Fruit fly (Drosophila melanogaster) whole organism, embryonic: ENCODE data around the gene CBP.

ENCODE experiments used
- ATbp ChIP-seq: fragments of 200-800 bp; sonication (Bioruptor generic); optimal IDR thresholded peaks from 2 replicates; lab custom pipeline; 2017; ENCODE audit warnings: missing biosample characterization, mild to moderate bottlenecking, missing genetic modification characterization, missing genetic modification reagents
- Bteb2 ChIP-seq: fragments of 200-800 bp; sonication (Bioruptor generic); optimal IDR thresholded peaks from 2 replicates; lab custom pipeline; 2016; ENCODE audit warnings: missing biosample characterization, missing genetic modification characterization
- CG10209 ChIP-seq: fragments of 200-800 bp; sonication (Bioruptor generic); optimal IDR thresholded peaks from 3 replicates; lab custom pipeline; 2017; ENCODE audit warnings: missing biosample characterization, mild to moderate bottlenecking, missing genetic modification characterization, missing genetic modification reagents
- CG12744 ChIP-seq: fragments of 200-800 bp; sonication (Bioruptor generic); optimal IDR thresholded peaks from 2 replicates; lab custom pipeline; 2016; ENCODE audit warnings: missing biosample characterization, missing genetic modification characterization
- CG13424 ChIP-seq: fragments of 200-800 bp; sonication (Bioruptor generic); optimal IDR thresholded peaks from 2 replicates; lab custom pipeline; 2019; ENCODE audit warnings: missing biosample characterization, mild to moderate bottlenecking, missing genetic modification characterization, moderate library complexity
- CG14667 ChIP-seq: fragments of 200-800 bp; sonication (Bioruptor generic); IDR thresholded peaks from 2 replicates; pipeline ENCODE4 v1.3.6; 2022; ENCODE audit warnings: missing biosample characterization, missing genetic modification characterization
- CG15601 ChIP-seq: fragments of 200-800 bp; sonication (Bioruptor generic); optimal IDR thresholded peaks from 3 replicates; lab custom pipeline; 2019; ENCODE audit warnings: missing biosample characterization, mild to moderate bottlenecking, missing genetic modification characterization, moderate library complexity
- CG17359 ChIP-seq: fragments of 200-800 bp; sonication (Bioruptor generic); optimal IDR thresholded peaks from 3 replicates; lab custom pipeline; 2018; ENCODE audit warnings: missing biosample characterization, mild to moderate bottlenecking, missing genetic modification characterization, moderate library complexity
- CG2712 ChIP-seq: fragments of 200-800 bp; optimal IDR thresholded peaks from 3 replicates; lab custom pipeline; 2019; ENCODE audit warnings: missing biosample characterization, mild to moderate bottlenecking, missing genetic modification characterization, moderate library complexity
- CG32767 ChIP-seq: fragments of 200-800 bp; sonication (Bioruptor generic); IDR thresholded peaks from 2 replicates; pipeline ENCODE4 v1.3.6; 2022; ENCODE audit warnings: missing biosample characterization, missing genetic modification characterization
- CG4424 ChIP-seq: fragments of 200-800 bp; sonication (Bioruptor generic); optimal IDR thresholded peaks from 3 replicates; lab custom pipeline; 2016; ENCODE audit warnings: missing biosample characterization, missing genetic modification characterization
- CG6175 ChIP-seq: fragments of 200-800 bp; sonication (Bioruptor generic); IDR thresholded peaks from 3 replicates; pipeline ENCODE4 v1.3.6; 2022; ENCODE audit warnings: missing biosample characterization, missing genetic modification characterization
- CG7556 ChIP-seq: fragments of 200-800 bp; sonication (Bioruptor generic); optimal IDR thresholded peaks from 2 replicates; lab custom pipeline; 2017; ENCODE audit warnings: missing biosample characterization, mild to moderate bottlenecking, missing genetic modification characterization
- CG7745 ChIP-seq: fragments of 200-800 bp; sonication (Bioruptor generic); optimal IDR thresholded peaks from 2 replicates; lab custom pipeline; 2018; ENCODE audit warnings: missing biosample characterization, mild to moderate bottlenecking, missing genetic modification characterization, moderate library complexity
- CG7839 ChIP-seq: fragments of 200-800 bp; sonication (Bioruptor generic); optimal IDR thresholded peaks from 3 replicates; lab custom pipeline; 2018; ENCODE audit warnings: missing biosample characterization, mild to moderate bottlenecking, missing genetic modification characterization, moderate library complexity
- CG7987 ChIP-seq: fragments of 200-800 bp; sonication (Bioruptor generic); optimal IDR thresholded peaks from 2 replicates; lab custom pipeline; 2018; ENCODE audit warnings: missing biosample characterization, mild to moderate bottlenecking, missing genetic modification characterization, moderate library complexity
- Dp ChIP-seq: fragments of 200-800 bp; sonication (Bioruptor generic); optimal IDR thresholded peaks from 2 replicates; lab custom pipeline; 2018; ENCODE audit warnings: missing biosample characterization, mild to moderate bottlenecking, missing genetic modification characterization, moderate library complexity
- GATAe ChIP-seq: fragments of 200-800 bp; sonication (Bioruptor generic); conservative IDR thresholded peaks from 2 replicates; pipeline ENCODE4 v1.3.6; 2022; ENCODE audit warnings: missing biosample characterization, missing genetic modification characterization
- Hr78 ChIP-seq, 2 experiments: fragments of 200-800 bp in 1 of 2; fragments of >200 bp in 1 of 2; sonication (Bioruptor generic) in 1 of 2; optimal IDR thresholded peaks; 2 replicates each; lab custom pipeline; 2017 to 2019; ENCODE audit warnings: missing biosample characterization in 2 of 2, missing genetic modification characterization in 2 of 2, mild to moderate bottlenecking in 1 of 2, moderate library complexity in 1 of 2
- MBD-R2 ChIP-seq: fragments of 200-800 bp; sonication (Bioruptor generic); IDR thresholded peaks from 2 replicates; pipeline ENCODE4 v1.3.6; 2022; ENCODE audit warnings: missing biosample characterization, missing genetic modification characterization
- Med ChIP-seq: fragments of 200-800 bp; sonication (Bioruptor generic); peaks from one replicate; lab custom pipeline; 2016; ENCODE audit warnings: missing biosample characterization, missing genetic modification characterization, mild to moderate bottlenecking, inconsistent platforms, moderate library complexity
- Nf-YC ChIP-seq: fragments of 200-800 bp; optimal IDR thresholded peaks from 3 replicates; lab custom pipeline; 2019; ENCODE audit warnings: missing biosample characterization, mild to moderate bottlenecking, missing genetic modification characterization, moderate library complexity
- ase ChIP-seq: fragments of 200-800 bp; sonication (Bioruptor generic); IDR thresholded peaks from 3 replicates; pipeline ENCODE4 v1.3.6; 2022; ENCODE audit warnings: missing biosample characterization, missing genetic modification characterization
- ash1 ChIP-seq: fragments of 200-800 bp; sonication (Bioruptor generic); optimal IDR thresholded peaks from 2 replicates; lab custom pipeline; 2018; ENCODE audit warnings: missing biosample characterization, mild to moderate bottlenecking, missing genetic modification characterization
- cg ChIP-seq: fragments of 200-800 bp; sonication (Bioruptor generic); optimal IDR thresholded peaks from 3 replicates; lab custom pipeline; 2019; ENCODE audit warnings: missing biosample characterization, mild to moderate bottlenecking, missing genetic modification characterization, moderate library complexity
- chinmo ChIP-seq: fragments of 200-800 bp; sonication (Bioruptor generic); IDR thresholded peaks from 4 replicates; pipeline ENCODE4 v1.3.6; 2022; ENCODE audit warnings: missing biosample characterization, missing genetic modification characterization; ENCODE audit not compliant: partially characterized antibody
- crol ChIP-seq: fragments of 200-800 bp; sonication (Bioruptor generic); IDR thresholded peaks from 2 replicates; pipeline ENCODE4 v1.3.6; 2022; ENCODE audit warnings: missing biosample characterization, missing genetic modification characterization
- cwo ChIP-seq: fragments of 200-800 bp; sonication (Bioruptor generic); optimal IDR thresholded peaks from 3 replicates; lab custom pipeline; 2017; ENCODE audit warnings: missing biosample characterization, missing genetic modification characterization, mild to moderate bottlenecking, moderate library complexity, missing genetic modification reagents
- esg ChIP-seq: fragments of 200-800 bp; sonication (Bioruptor generic); conservative IDR thresholded peaks from 2 replicates; pipeline ENCODE4 v1.3.6; 2022; ENCODE audit warnings: missing biosample characterization, missing genetic modification characterization
- exex ChIP-seq: fragments of 200-800 bp; sonication (Bioruptor generic); optimal IDR thresholded peaks from 4 replicates; lab custom pipeline; 2018; ENCODE audit warnings: missing biosample characterization, mild to moderate bottlenecking, missing genetic modification characterization, moderate library complexity
- grn ChIP-seq: fragments of 200-800 bp; sonication (Bioruptor generic); optimal IDR thresholded peaks from 3 replicates; lab custom pipeline; 2017; ENCODE audit warnings: missing biosample characterization, missing genetic modification characterization
- gro ChIP-seq: fragments of 200-800 bp; sonication (Bioruptor generic); optimal IDR thresholded peaks from 2 replicates; lab custom pipeline; 2016; ENCODE audit warnings: missing biosample characterization, missing genetic modification characterization
- nom ChIP-seq: fragments of 200-800 bp; sonication (Bioruptor generic); optimal IDR thresholded peaks from 2 replicates; lab custom pipeline; 2017; ENCODE audit warnings: missing biosample characterization, missing genetic modification characterization, mild to moderate bottlenecking, moderate library complexity, missing genetic modification reagents
- pum ChIP-seq: fragments of 200-800 bp; sonication (Bioruptor generic); optimal IDR thresholded peaks from 2 replicates; lab custom pipeline; 2016; ENCODE audit warnings: missing biosample characterization, missing genetic modification characterization
- sd ChIP-seq: fragments of 200-800 bp; sonication (Bioruptor generic); optimal IDR thresholded peaks from 3 replicates; lab custom pipeline; 2018; ENCODE audit warnings: missing biosample characterization, mild to moderate bottlenecking, missing genetic modification characterization, moderate library complexity
- sens ChIP-seq: fragments of 200-800 bp; sonication (Bioruptor generic); peaks from one replicate; lab custom pipeline; 2016; ENCODE audit warnings: missing biosample characterization, missing genetic modification characterization
- sens-2 ChIP-seq: fragments of 200-800 bp; sonication (Bioruptor generic); IDR thresholded peaks from 2 replicates; pipeline ENCODE4 v1.3.6; 2022; ENCODE audit warnings: missing biosample characterization, missing genetic modification characterization
- sug ChIP-seq: fragments of 200-800 bp; optimal IDR thresholded peaks from 2 replicates; lab custom pipeline; 2019; ENCODE audit warnings: missing biosample characterization, mild to moderate bottlenecking, missing genetic modification characterization, moderate library complexity
- tup ChIP-seq: fragments of 200-800 bp; sonication (Bioruptor generic); optimal IDR thresholded peaks from 2 replicates; lab custom pipeline; 2016; ENCODE audit warnings: missing biosample characterization, mild to moderate bottlenecking, missing genetic modification characterization, moderate library complexity

The CBP gene

DNA sequence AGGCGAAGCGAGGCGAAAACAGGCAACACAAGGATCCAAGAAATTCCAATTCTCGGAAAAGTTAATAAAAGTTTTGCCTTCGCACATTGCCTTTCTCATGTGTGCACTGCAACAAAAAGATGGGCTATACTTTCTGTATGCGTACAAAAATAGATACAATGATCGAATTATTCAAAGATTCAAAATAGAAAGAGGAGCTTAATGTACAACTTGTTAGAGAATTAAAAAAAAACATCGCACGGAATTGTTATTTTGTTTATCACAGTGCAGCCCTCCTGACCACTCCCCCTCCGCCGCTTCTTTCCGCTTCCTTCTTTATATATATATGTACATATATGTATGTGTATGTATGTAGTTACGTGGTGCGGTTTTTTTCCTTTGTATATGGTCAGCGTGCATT, 34.8 kb upstream of the CBP start (continued):
- peak; percentile 11 for TF ChIP-seq ATbp (GFP tag; lab: Kevin White, UChicago)
- no peak for TF ChIP-seq CG12744 (GFP tag; lab: Kevin White, UChicago)
- TF ChIP-seq CG14667 (GFP tag; lab: Robert Waterston, UW), result peak; percentile 21; the same call in 1 of the 2 replicates
- TF ChIP-seq CG7839 (tag; lab: Kevin White, UChicago), result peak; percentile 28
- peak; percentile 8; the same call in 1 of the 3 replicates for TF ChIP-seq ase (GFP tag; lab: Robert Waterston, UW)
- no peak for TF ChIP-seq tup (GFP tag; lab: Kevin White, UChicago)
- TF ChIP-seq Bteb2 (GFP tag; lab: Kevin White, UChicago), result no peak
- peak; percentile 37 for TF ChIP-seq CG17359 (tag; lab: Kevin White, UChicago)
- TF ChIP-seq CG13424 (tag; lab: Kevin White, UChicago), result peak; percentile 27
- no peak for TF ChIP-seq CG7745 (tag; lab: Kevin White, UChicago)
- peak; percentile 35 for TF ChIP-seq CG2712 (tag; lab: Kevin White, UChicago)
- TF ChIP-seq CG7556, result no peak
- peak; percentile 49 for TF ChIP-seq CG4424 (GFP tag; lab: Kevin White, UChicago)
- no peak for TF ChIP-seq Nf-YC (tag; lab: Kevin White, UChicago)
- TF ChIP-seq CG7987 (GFP tag; lab: Kevin White, UChicago), result no peak
- TF ChIP-seq pum (GFP tag; lab: Kevin White, UChicago), result peak; percentile 24
- TF ChIP-seq CG15601 (tag; lab: Kevin White, UChicago), result peak; percentile 53
- peak; percentile 87 for TF ChIP-seq nom (GFP tag; lab: Kevin White, UChicago)

dm6 chrX:7303848-7304427, 33.2 kb upstream of the CBP start:
- TF ChIP-seq sens-2 (GFP tag; lab: Robert Waterston, UW) (no peak), cwo (peak; percentile 70), sens (peak; percentile 47), chinmo (GFP tag; lab: Robert Waterston, UW) (0 out of 4 replicates have a peak, but pooled peaks have one; percentile 19), gro (no peak), sd (tag; lab: Kevin White, UChicago) (peak; percentile 13), crol (GFP tag; lab: Robert Waterston, UW) (peak; percentile 47; the same call in 1 of the 2 replicates), CG6175 (GFP tag; lab: Robert Waterston, UW) (0 out of 3 replicates have a peak, but pooled peaks have one; percentile 39), cg (peak; percentile 47), GATAe (peak; percentile 51; the same call in 1 of the 2 replicates), CG32767 (GFP tag; lab: Robert Waterston, UW) (0 out of 2 replicates have a peak, but pooled peaks have one; percentile 12), sug (tag; lab: Kevin White, UChicago) (peak; percentile 89), nom (GFP tag; lab: Kevin White, UChicago) (peak; percentile 28), Dp (GFP tag; lab: Kevin White, UChicago) (no peak), MBD-R2 (GFP tag; lab: Robert Waterston, UW) (no peak), exex (tag; lab: Kevin White, UChicago) (peak; percentile 29), ash1 (GFP tag; lab: Kevin White, UChicago) (no peak), Med (GFP tag; lab: Kevin White, UChicago) (peak; percentile 69), Hr78 (GFP tag; optimal IDR thresholded peaks at IDR 0.05; lab: Kevin White, UChicago) (peak in 1 of 2 experiments; percentile 67), grn (GFP tag; lab: Kevin White, UChicago) (peak; percentile 57), CG10209 (GFP tag; lab: Kevin White, UChicago) (peak; percentile 0), esg (GFP tag; lab: Robert Waterston, UW) (no peak)
- TF ChIP-seq, all 482 proteins: peak for 16
